Worm (Caenorhabditis elegans): ENCODE data around the gene sre-3.

DNA sequence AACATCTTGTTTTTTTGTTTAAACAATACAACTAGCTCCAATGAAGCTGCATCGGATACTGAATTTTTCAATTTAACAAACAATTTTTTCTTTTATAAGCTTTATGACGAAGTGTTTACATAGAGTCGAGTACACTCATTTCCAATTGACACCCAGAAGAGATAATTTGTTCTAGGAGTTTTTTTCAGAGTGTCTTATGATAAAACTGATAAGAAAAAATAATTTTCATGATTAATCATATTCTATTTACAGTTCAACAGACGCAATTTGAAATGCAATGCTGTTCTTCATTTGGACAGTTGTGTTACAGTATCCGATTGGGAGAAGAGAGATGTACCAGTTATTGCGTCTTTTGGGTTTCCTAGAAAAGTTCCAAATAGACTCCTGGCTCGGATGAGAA lies 3.6 kb upstream of the sre-3 start:
- no peak for TF ChIP-seq nhr-12 (tag; optimal IDR thresholded peaks at IDR 0.05)
- no peak for TF ChIP-seq snpc-4 (tag; optimal IDR thresholded peaks at IDR 0.05)
- TF ChIP-seq unc-39 (tag; optimal IDR thresholded peaks at IDR 0.05): no peak
- TF ChIP-seq nhr-237 (tag; optimal IDR thresholded peaks at IDR 0.05): no peak
- TF ChIP-seq sptf-1 (tag; optimal IDR thresholded peaks at IDR 0.05): no peak
- no peak for TF ChIP-seq flh-1 (GFP tag; optimal IDR thresholded peaks at IDR 0.05)

Data from whole organism, mixed stage, embryonic.